Fruit fly (Drosophila melanogaster) Kc167 (cell line): ENCODE measurements around the gene smash.

Experiments used
- Myc ChIP-seq: fragments of >200 bp; optimal IDR thresholded peaks from 2 replicates; lab custom pipeline; 2017; ENCODE audit warnings: missing external identifiers
- Sin3A ChIP-seq: fragments of >200 bp; optimal IDR thresholded peaks from 2 replicates; lab custom pipeline; 2018; ENCODE audit warnings: missing external identifiers
- h ChIP-seq: fragments of >200 bp; optimal IDR thresholded peaks from 3 replicates; lab custom pipeline; 2018; ENCODE audit warnings: missing external identifiers
- insv ChIP-seq: fragments of >200 bp; optimal IDR thresholded peaks from 3 replicates; lab custom pipeline; 2018; ENCODE audit warnings: missing external identifiers
- psq ChIP-seq: fragments of >200 bp; optimal IDR thresholded peaks from 2 replicates; lab custom pipeline; 2017; ENCODE audit warnings: missing external identifiers
- ttk ChIP-seq: sonication (Bioruptor generic); optimal IDR thresholded peaks from 2 replicates; lab custom pipeline; 2017; ENCODE audit warnings: missing external identifiers

dm6 chr3R:4694805-4695204 lies 35.4 kb downstream of the smash start:
- TF ChIP-seq h (lab: Kevin White, UChicago) (no peak), psq (lab: Kevin White, UChicago) (no peak), Sin3A (lab: Kevin White, UChicago) (no peak), insv (no peak), Myc (lab: Kevin White, UChicago) (no peak), ttk (lab: Kevin White, UChicago) (no peak)
